Fruit fly (Drosophila melanogaster) whole organism, prepupa: Measurements from ENCODE around the gene wts.
A peak's percentile ranks its signal among the peaks of the same experiment; 100 is the strongest.

ENCODE experiments used
- CG11762 ChIP-seq: fragments of 200-800 bp; sonication (Bioruptor generic); optimal IDR thresholded peaks from 3 replicates; lab custom pipeline; 2016; ENCODE audit warnings: missing biosample characterization, missing genetic modification characterization; ENCODE audit not compliant: insufficient read depth
- CG1621 ChIP-seq: fragments of 200-800 bp; sonication (Bioruptor generic); optimal IDR thresholded peaks from 3 replicates; lab custom pipeline; 2018; ENCODE audit warnings: missing biosample characterization, mild to moderate bottlenecking, missing genetic modification characterization
- CG32006 ChIP-seq: fragments of 200-800 bp; sonication (Bioruptor generic); optimal IDR thresholded peaks from 3 replicates; lab custom pipeline; 2017; ENCODE audit warnings: missing biosample characterization, mild to moderate bottlenecking, missing genetic modification characterization
- CG34406 ChIP-seq: fragments of 200-800 bp; sonication (Bioruptor generic); optimal IDR thresholded peaks from 3 replicates; lab custom pipeline; 2016; ENCODE audit warnings: missing biosample characterization, missing genetic modification characterization
- CG6163 ChIP-seq: fragments of 200-800 bp; sonication (Bioruptor generic); IDR thresholded peaks from 3 replicates; pipeline ENCODE4 v1.3.6; 2022; ENCODE audit warnings: missing biosample characterization, missing genetic modification characterization
- CG6854 ChIP-seq: fragments of 200-800 bp; sonication (Bioruptor generic); optimal IDR thresholded peaks from 2 replicates; lab custom pipeline; 2017; ENCODE audit warnings: missing biosample characterization, mild to moderate bottlenecking, missing genetic modification characterization
- CG8319 ChIP-seq: fragments of 200-800 bp; sonication (Bioruptor generic); optimal IDR thresholded peaks from 3 replicates; lab custom pipeline; 2016; ENCODE audit warnings: missing biosample characterization, missing genetic modification characterization
- CG8632 ChIP-seq: fragments of 200-800 bp; sonication (Bioruptor generic); optimal IDR thresholded peaks from 3 replicates; lab custom pipeline; 2016; ENCODE audit warnings: missing biosample characterization, missing genetic modification characterization
- CG9139 ChIP-seq: fragments of 200-800 bp; sonication (Bioruptor generic); optimal IDR thresholded peaks from 3 replicates; lab custom pipeline; 2017; ENCODE audit warnings: missing biosample characterization, mild to moderate bottlenecking, missing genetic modification characterization
- Eip75B ChIP-seq: fragments of 200-800 bp; sonication (Bioruptor generic); optimal IDR thresholded peaks from 3 replicates; lab custom pipeline; 2016; ENCODE audit warnings: missing biosample characterization, missing genetic modification characterization
- Eip78C ChIP-seq: fragments of 200-800 bp; sonication (Bioruptor generic); peaks from one replicate; lab custom pipeline; 2016; ENCODE audit warnings: missing biosample characterization, missing genetic modification characterization
- Ets21C ChIP-seq: fragments of 200-800 bp; sonication (Bioruptor generic); optimal IDR thresholded peaks from 3 replicates; lab custom pipeline; 2016; ENCODE audit warnings: missing biosample characterization, missing genetic modification characterization
- Hr39 ChIP-seq: fragments of 200-800 bp; sonication (Bioruptor generic); optimal IDR thresholded peaks from 2 replicates; lab custom pipeline; 2016; ENCODE audit warnings: missing biosample characterization, missing genetic modification characterization
- Hr4 ChIP-seq: fragments of 200-800 bp; sonication (Bioruptor generic); optimal IDR thresholded peaks from 3 replicates; lab custom pipeline; 2016; ENCODE audit warnings: missing biosample characterization, missing genetic modification characterization
- Lpt ChIP-seq: fragments of 200-800 bp; sonication (Bioruptor generic); optimal IDR thresholded peaks from 3 replicates; lab custom pipeline; 2016; ENCODE audit warnings: missing biosample characterization, missing genetic modification characterization
- Smox ChIP-seq: fragments of 200-800 bp; sonication (Bioruptor generic); optimal IDR thresholded peaks from 3 replicates; lab custom pipeline; 2016; ENCODE audit warnings: missing biosample characterization, missing genetic modification characterization
- Sox102F ChIP-seq: fragments of 200-800 bp; sonication (Bioruptor generic); optimal IDR thresholded peaks from 2 replicates; lab custom pipeline; 2016; ENCODE audit warnings: missing biosample characterization, mild to moderate bottlenecking, missing genetic modification characterization
- achi ChIP-seq: fragments of 200-800 bp; sonication (Bioruptor generic); optimal IDR thresholded peaks from 3 replicates; lab custom pipeline; 2016; ENCODE audit warnings: missing biosample characterization, missing genetic modification characterization
- dac ChIP-seq: fragments of 200-800 bp; sonication (Bioruptor generic); optimal IDR thresholded peaks from 2 replicates; lab custom pipeline; 2017; ENCODE audit warnings: missing biosample characterization, mild to moderate bottlenecking, missing genetic modification characterization
- dsx ChIP-seq: fragments of 200-800 bp; optimal IDR thresholded peaks from 3 replicates; lab custom pipeline; 2019; ENCODE audit warnings: missing biosample characterization, mild to moderate bottlenecking, missing genetic modification characterization, moderate library complexity; ENCODE audit not compliant: poor library complexity, severe bottlenecking
- eg ChIP-seq: fragments of 200-800 bp; sonication (Bioruptor generic); IDR thresholded peaks from 3 replicates; pipeline ENCODE4 v1.3.6; 2022; ENCODE audit warnings: missing biosample characterization, missing genetic modification characterization
- esn ChIP-seq: fragments of 200-800 bp; sonication (Bioruptor generic); optimal IDR thresholded peaks from 2 replicates; lab custom pipeline; 2016; ENCODE audit warnings: missing biosample characterization, mild to moderate bottlenecking, missing genetic modification characterization, moderate library complexity
- fd85E ChIP-seq: fragments of 200-800 bp; sonication (Bioruptor generic); optimal IDR thresholded peaks from 3 replicates; lab custom pipeline; 2016; ENCODE audit warnings: missing biosample characterization, missing genetic modification characterization
- lz ChIP-seq: fragments of 200-800 bp; sonication (Bioruptor generic); optimal IDR thresholded peaks from 3 replicates; lab custom pipeline; 2016; ENCODE audit warnings: missing biosample characterization, missing genetic modification characterization
- net ChIP-seq: fragments of 200-800 bp; sonication (Bioruptor generic); optimal IDR thresholded peaks from 3 replicates; lab custom pipeline; 2016; ENCODE audit warnings: missing biosample characterization, missing genetic modification characterization
- salr ChIP-seq, 2 experiments: fragments of 200-800 bp; sonication (Bioruptor generic); optimal IDR thresholded peaks; 3 replicates each; lab custom pipeline; 2016 to 2018; ENCODE audit warnings: missing biosample characterization in 2 of 2, missing genetic modification characterization in 2 of 2, mild to moderate bottlenecking in 1 of 2

Gene wts

dm6 chr3R:30806490-30807195 is at the start of gene wts, which contains the start of gene dj-1beta:
TSS of gene wts (minus strand) at chr3R:30806619.
TSS of gene dj-1beta (plus strand) at chr3R:30807117.
- no peak for TF ChIP-seq Eip75B (GFP tag; lab: Kevin White, UChicago)
- TF ChIP-seq CG32006 (GFP tag; lab: Kevin White, UChicago) = no peak
- TF ChIP-seq Smox (GFP tag; lab: Kevin White, UChicago) = peak; percentile 12
- TF ChIP-seq achi (GFP tag; lab: Kevin White, UChicago) = no peak
- no peak for TF ChIP-seq Hr4
- no peak for TF ChIP-seq CG8319 (GFP tag; lab: Kevin White, UChicago)
- TF ChIP-seq Eip78C = peak; percentile 49
- TF ChIP-seq, all 60 proteins: peak for 2

- TF ChIP-seq Sox102F (GFP tag; lab: Kevin White, UChicago) (no peak), CG11762 (GFP tag; lab: Kevin White, UChicago) (no peak), CG1621 (no peak), dac (GFP tag; lab: Kevin White, UChicago) (no peak)
These were observed 48.8 kb upstream of the wts start for dm6 chr3R:30855176-30855575.

dm6 chr3R:30851843-30852365 is 45.5 kb upstream of the wts start, which contains the start of gene tll:
TSS of gene tll (plus strand) at chr3R:30852315.
- TF ChIP-seq Hr4 (no peak), Lpt (GFP tag; lab: Kevin White, UChicago) (no peak)

dm6 chr3R:30850460-30850859 is 44.0 kb upstream of the wts start:
- no peak for TF ChIP-seq Sox102F (GFP tag; lab: Kevin White, UChicago)
- TF ChIP-seq CG6854 (GFP tag; lab: Kevin White, UChicago) = no peak
- no peak for TF ChIP-seq Hr39 (GFP tag; lab: Kevin White, UChicago)
- TF ChIP-seq Eip75B (GFP tag; lab: Kevin White, UChicago) = no peak
- TF ChIP-seq lz (GFP tag; lab: Kevin White, UChicago) = no peak
- no peak for TF ChIP-seq CG8632 (GFP tag; lab: Kevin White, UChicago)
- TF ChIP-seq net (GFP tag; lab: Kevin White, UChicago) = no peak
- no peak for TF ChIP-seq eg (GFP tag; lab: Robert Waterston, UW)
- TF ChIP-seq fd85E = no peak
- no peak for TF ChIP-seq Smox (GFP tag; lab: Kevin White, UChicago)

dm6 chr3R:30849473-30850145 is 43.2 kb upstream of the wts start:
- TF ChIP-seq CG6163 (GFP tag; lab: Robert Waterston, UW) = no peak
- no peak for TF ChIP-seq CG32006 (GFP tag; lab: Kevin White, UChicago)
- TF ChIP-seq Ets21C (GFP tag; lab: Kevin White, UChicago) = no peak
- TF ChIP-seq CG6854 (GFP tag; lab: Kevin White, UChicago) = no peak
- TF ChIP-seq salr (GFP tag; optimal IDR thresholded peaks at IDR 0.05; lab: Kevin White, UChicago) = no peak
- TF ChIP-seq CG1621 = no peak
- TF ChIP-seq esn (GFP tag; lab: Kevin White, UChicago) = no peak
- TF ChIP-seq achi (GFP tag; lab: Kevin White, UChicago) = no peak
- no peak for TF ChIP-seq CG9139 (GFP tag; lab: Kevin White, UChicago)
- no peak for TF ChIP-seq CG11762 (GFP tag; lab: Kevin White, UChicago)
- TF ChIP-seq Eip78C = no peak

DNA sequence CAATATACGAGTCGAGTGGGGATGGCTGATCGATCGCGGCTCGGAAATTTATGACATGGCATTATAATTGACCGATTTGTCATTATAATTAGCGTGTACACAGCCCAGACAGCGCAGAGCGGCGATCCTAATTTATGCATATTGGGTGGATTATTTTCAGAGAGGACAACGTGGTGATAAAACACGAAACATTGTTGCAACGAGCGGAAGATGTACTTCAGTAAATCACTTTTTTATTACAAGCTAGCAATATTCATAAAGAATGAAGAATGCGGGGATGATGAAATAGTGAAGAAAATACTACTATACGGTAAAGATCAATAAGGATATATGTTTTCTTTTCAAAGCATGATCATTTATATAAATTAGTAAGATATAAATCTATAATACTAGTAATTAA is 38.0 kb upstream of the wts start:
- peak; percentile 92 for TF ChIP-seq dsx (GFP tag; lab: Kevin White, UChicago)
- no peak for TF ChIP-seq CG34406 (GFP tag; lab: Kevin White, UChicago)
- TF ChIP-seq, all 60 proteins: peak for 1
